Worm (Caenorhabditis elegans) whole organism, L4 larva: ENCODE measurements around the gene F35D2.6.
A peak's percentile ranks its signal among the peaks of the same experiment; 100 is the strongest.

Source experiments
- F10B5.3 ChIP-seq: sonication (generic microtip); optimal IDR thresholded peaks from 2 replicates; lab custom pipeline; 2016; ENCODE audit warnings: mild to moderate bottlenecking, missing genetic modification characterization, missing compliant biosample characterization
- F26F4.8 ChIP-seq: fragments of 200-800 bp; sonication (Bioruptor generic); conservative IDR thresholded peaks from 2 replicates; pipeline ENCODE4 v1.3.6; 2022; ENCODE audit warnings: missing genetic modification characterization, missing compliant biosample characterization
- R02D3.7 ChIP-seq: fragments of 150-350 bp; sonication (generic microtip); optimal IDR thresholded peaks from 3 replicates; lab custom pipeline; 2014; ENCODE audit warnings: missing biosample characterization, missing genetic modification characterization
- T20F7.1 ChIP-seq: fragments of 200-800 bp; sonication (Bioruptor generic); optimal IDR thresholded peaks from 2 replicates; lab custom pipeline; 2018; ENCODE audit warnings: mild to moderate bottlenecking, missing genetic modification characterization, missing compliant biosample characterization
- Y48G9A.11 ChIP-seq: fragments of 200-800 bp; sonication (Bioruptor generic); IDR thresholded peaks from 2 replicates; pipeline ENCODE4 v1.3.6; 2022; ENCODE audit warnings: missing genetic modification reagents, missing genetic modification characterization, missing compliant biosample characterization
- Y75B8A.6 ChIP-seq: fragments of 200-800 bp; sonication (Bioruptor generic); IDR thresholded peaks from 2 replicates; pipeline ENCODE4 v1.3.6; 2022; ENCODE audit warnings: missing genetic modification reagents, missing genetic modification characterization, missing compliant biosample characterization
- ZK546.5 ChIP-seq, 2 experiments: sonication (generic microtip); optimal IDR thresholded peaks; 2 replicates each; lab custom pipeline; 2017; ENCODE audit warnings: missing biosample characterization in 2 of 2, missing genetic modification characterization in 2 of 2
- aha-1 ChIP-seq: fragments of 150-350 bp; peaks from one replicate; lab custom pipeline; 2014; ENCODE audit warnings: missing biosample characterization, missing genetic modification characterization
- ama-1 ChIP-seq: fragments of 150-350 bp; optimal IDR thresholded peaks from 2 replicates; lab custom pipeline; 2014; ENCODE audit warnings: inconsistent platforms, mixed read lengths
- ceh-44 ChIP-seq: fragments of 200-800 bp; sonication (Bioruptor generic); IDR thresholded peaks from 2 replicates; pipeline ENCODE4 v1.3.6; 2022; ENCODE audit warnings: missing genetic modification reagents, missing genetic modification characterization, missing compliant biosample characterization
- ctbp-1 ChIP-seq: fragments of 200-800 bp; sonication (Bioruptor generic); IDR thresholded peaks from 2 replicates; pipeline ENCODE4 v1.3.6; 2022; ENCODE audit warnings: missing genetic modification reagents, missing genetic modification characterization, missing compliant biosample characterization
- daf-19 ChIP-seq: fragments of 200-800 bp; sonication (Bioruptor generic); conservative IDR thresholded peaks from 2 replicates; pipeline ENCODE4 v1.3.6; 2022; ENCODE audit warnings: missing genetic modification characterization, missing compliant biosample characterization
- dmd-8 ChIP-seq: fragments of 200-800 bp; sonication (Bioruptor generic); IDR thresholded peaks from 2 replicates; pipeline ENCODE4 v1.3.6; 2022; ENCODE audit warnings: missing genetic modification characterization, missing compliant biosample characterization
- dve-1 ChIP-seq: sonication (generic microtip); optimal IDR thresholded peaks from 2 replicates; lab custom pipeline; 2017; ENCODE audit warnings: antibody characterized with exemption, mild to moderate bottlenecking, missing genetic modification characterization, missing compliant biosample characterization; ENCODE audit not compliant: insufficient read depth
- fkh-10 ChIP-seq: fragments of 150-350 bp; optimal IDR thresholded peaks from 2 replicates; lab custom pipeline; 2014; ENCODE audit warnings: missing biosample characterization, missing genetic modification reagents, missing genetic modification characterization
- hlh-30 ChIP-seq: sonication (generic microtip); optimal IDR thresholded peaks from 2 replicates; lab custom pipeline; 2017; ENCODE audit warnings: antibody characterized with exemption, mild to moderate bottlenecking, missing genetic modification characterization, missing compliant biosample characterization; ENCODE audit not compliant: insufficient read depth
- jun-1 ChIP-seq: fragments of 150-350 bp; optimal IDR thresholded peaks from 2 replicates; lab custom pipeline; 2014; ENCODE audit warnings: missing biosample characterization, missing genetic modification reagents, missing genetic modification characterization
- madf-5 ChIP-seq, 2 experiments: fragments of 200-800 bp; sonication (Bioruptor generic); IDR thresholded peaks; 2 replicates each; pipeline ENCODE4 v1.3.6; 2022; ENCODE audit warnings: missing compliant biosample characterization in 2 of 2, missing genetic modification characterization in 2 of 2
- nhr-25 ChIP-seq: sonication (generic microtip); optimal IDR thresholded peaks from 2 replicates; lab custom pipeline; 2017; ENCODE audit warnings: missing genetic modification characterization, mild to moderate bottlenecking, missing compliant biosample characterization, antibody characterized with exemption, moderate library complexity, borderline replicate concordance; ENCODE audit not compliant: insufficient read depth
- nhr-76 ChIP-seq: fragments of 150-350 bp; optimal IDR thresholded peaks from 2 replicates; lab custom pipeline; 2014; ENCODE audit warnings: missing biosample characterization, missing genetic modification characterization
- saeg-2 ChIP-seq: fragments of 200-800 bp; sonication (Bioruptor generic); IDR thresholded peaks from 2 replicates; pipeline ENCODE4 v1.3.6; 2022; ENCODE audit warnings: missing genetic modification reagents, missing genetic modification characterization, missing compliant biosample characterization
- snpc-1.2 ChIP-seq: fragments of 200-800 bp; sonication (Bioruptor generic); IDR thresholded peaks from 2 replicates; pipeline ENCODE4 v1.3.6; 2022; ENCODE audit warnings: missing genetic modification reagents, missing genetic modification characterization, missing compliant biosample characterization
- spr-3 ChIP-seq: fragments of 200-800 bp; sonication (Bioruptor generic); optimal IDR thresholded peaks from 2 replicates; lab custom pipeline; 2018; ENCODE audit warnings: mild to moderate bottlenecking, missing genetic modification characterization, missing compliant biosample characterization
- unc-39 ChIP-seq: sonication (generic microtip); optimal IDR thresholded peaks from 2 replicates; lab custom pipeline; 2017; ENCODE audit warnings: missing biosample characterization, missing genetic modification characterization
- unc-62 ChIP-seq, 3 experiments: fragments of 150-350 bp in 1 of 3; sonication (generic microtip); optimal IDR thresholded peaks in 2 of 3; peaks in 1 of 3; 1 replicate in 1 of 3; 2 replicates in 2 of 3; lab custom pipeline; 2014 to 2017; ENCODE audit warnings: missing biosample characterization in 3 of 3, missing genetic modification characterization in 3 of 3, missing genetic modification reagents in 3 of 3, missing genotype in 1 of 3
- vab-7 ChIP-seq: fragments of 200-800 bp; sonication (Bioruptor generic); IDR thresholded peaks from 2 replicates; pipeline ENCODE4 v1.3.6; 2022; ENCODE audit warnings: missing genetic modification reagents, missing genetic modification characterization, missing compliant biosample characterization
- ztf-7 ChIP-seq: fragments of 150-350 bp; optimal IDR thresholded peaks from 2 replicates; lab custom pipeline; 2014; ENCODE audit warnings: missing biosample characterization, missing genetic modification characterization

F35D2.6 gene

DNA sequence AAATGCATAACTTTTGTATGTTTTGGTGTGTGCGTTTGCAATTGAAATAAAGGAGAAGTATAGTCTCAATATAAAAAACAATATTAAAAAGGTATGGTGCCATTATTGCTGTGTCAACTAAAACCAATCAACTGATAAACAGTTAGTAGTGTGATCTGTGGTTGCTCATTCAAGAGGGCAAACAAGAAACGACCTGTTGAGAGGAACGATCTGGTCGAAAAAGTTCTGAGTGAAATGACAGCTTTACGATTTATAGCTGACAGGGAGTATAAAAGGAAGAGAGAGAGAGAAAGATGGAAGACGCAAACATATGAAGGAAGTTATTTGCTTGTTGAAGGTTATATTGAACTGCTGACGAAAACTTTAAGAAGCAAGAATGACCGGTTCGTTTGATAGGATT, 19.5 kb upstream of the F35D2.6 start (continued):
- TF ChIP-seq dmd-8 (GFP tag; lab: Robert Waterston, UW) (no peak), unc-62 (GFP tag; optimal IDR thresholded peaks at IDR 0.05 in 1 of 2; lab: Kevin White, UChicago) (peak in 1 of 2 experiments; percentile 94), unc-62 (tag; optimal IDR thresholded peaks at IDR 0.05; lab: Kevin White, UChicago) (no peak)
- TF ChIP-seq, all 104 proteins: peak for 10

- peak; percentile 92 for TF ChIP-seq fkh-10 (GFP tag; lab: Kevin White, UChicago)
- TF ChIP-seq R02D3.7 (tag; lab: Kevin White, UChicago): no peak
- TF ChIP-seq, all 104 proteins: peak for 1
Measured at ce11 chrII:7558864-7559263, 18.6 kb upstream of the F35D2.6 start.

DNA sequence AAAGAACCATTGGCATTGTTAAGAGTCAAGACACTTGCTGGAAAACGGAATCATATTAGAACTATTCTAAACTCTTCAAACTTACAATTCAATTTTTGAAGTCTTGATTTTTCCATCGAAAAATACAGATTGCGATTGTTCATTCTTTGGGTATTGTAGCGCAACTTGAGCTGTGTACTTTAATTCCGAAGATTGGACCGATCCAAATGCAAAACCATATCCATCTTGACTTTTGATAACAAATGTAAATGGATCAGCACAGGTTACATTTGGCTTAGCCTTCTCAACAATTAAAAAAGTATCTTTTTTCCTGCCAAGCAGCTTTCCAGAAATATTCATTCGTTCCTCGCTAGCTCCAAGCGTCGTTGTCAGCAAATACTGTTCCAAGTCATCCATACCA, 16.7 kb upstream of the F35D2.6 start:
- TF ChIP-seq madf-5 (GFP tag; IDR thresholded peaks at IDR 0.05; lab: Robert Waterston, UW) (no peak), dve-1 (tag; lab: Kevin White, UChicago) (no peak), unc-62 (GFP tag; optimal IDR thresholded peaks at IDR 0.05 in 1 of 2; lab: Kevin White, UChicago) (peak in 1 of 2 experiments; percentile 96), unc-62 (tag; optimal IDR thresholded peaks at IDR 0.05; lab: Kevin White, UChicago) (no peak), ctbp-1 (GFP tag; lab: Robert Waterston, UW) (no peak)

DNA sequence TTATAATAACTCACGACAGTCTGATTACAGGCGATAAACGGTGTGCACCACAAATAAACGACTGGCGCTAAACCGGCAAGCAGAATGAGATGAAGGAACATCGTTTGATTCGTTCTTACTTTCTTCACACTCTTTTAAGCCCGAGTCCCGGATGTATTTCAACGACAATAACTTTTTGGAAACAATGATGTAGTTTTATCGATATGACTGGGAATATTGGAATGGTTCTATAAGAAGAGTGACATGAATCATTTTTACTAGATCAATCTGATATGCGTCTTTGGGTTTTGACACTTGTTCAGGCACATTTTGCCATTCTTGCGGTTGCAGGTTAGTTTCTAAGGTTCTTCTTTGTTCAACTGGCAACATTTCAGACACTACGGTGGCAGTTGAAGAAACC, 16.0 kb upstream of the F35D2.6 start, which contains the start of the genes ZK1290.11 and ZK1290.1:
Gene ZK1290.11 (minus strand): TSS at position 101 of the 400 bp plus-strand sequence.
Gene ZK1290.1 (plus strand): TSS at position 271 of the 400 bp plus-strand sequence.
- TF ChIP-seq vab-7 (GFP tag; lab: Robert Waterston, UW) (no peak), saeg-2 (GFP tag; lab: Robert Waterston, UW) (no peak), spr-3 (GFP tag; lab: Kevin White, UChicago) (no peak), Y48G9A.11 (no peak), unc-62 (GFP tag; optimal IDR thresholded peaks at IDR 0.05 in 1 of 2; lab: Kevin White, UChicago) (no peak), unc-62 (tag; optimal IDR thresholded peaks at IDR 0.05; lab: Kevin White, UChicago) (no peak), nhr-76 (tag; lab: Kevin White, UChicago) (no peak), nhr-25 (tag; lab: Kevin White, UChicago) (no peak)

DNA sequence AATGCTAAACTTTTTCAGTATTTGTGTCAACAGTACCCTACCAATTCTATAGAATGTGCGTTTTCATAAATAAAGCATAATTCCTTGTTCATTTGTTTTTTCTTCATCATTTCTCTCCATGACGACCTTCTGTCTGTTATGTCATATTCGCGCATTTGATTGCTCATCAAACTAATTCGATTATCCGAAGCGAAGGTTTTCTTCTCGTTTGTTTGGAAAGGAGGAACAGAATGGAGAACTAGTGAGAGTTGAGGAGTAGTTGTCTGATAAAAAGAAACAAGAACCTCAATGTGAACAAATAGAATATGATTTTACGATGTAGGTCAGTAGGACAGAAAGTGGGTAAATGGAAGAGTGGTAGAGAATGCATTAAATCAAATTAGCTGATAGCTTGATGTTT, 14.9 kb upstream of the F35D2.6 start:
- TF ChIP-seq ztf-7 (tag; lab: Kevin White, UChicago) (no peak), F10B5.3 (tag; lab: Kevin White, UChicago) (no peak), unc-39 (no peak), jun-1 (tag; lab: Kevin White, UChicago) (no peak), unc-62 (GFP tag; optimal IDR thresholded peaks at IDR 0.05 in 1 of 2; lab: Kevin White, UChicago) (peak in 1 of 2 experiments; percentile 87), unc-62 (tag; optimal IDR thresholded peaks at IDR 0.05; lab: Kevin White, UChicago) (no peak)

ce11 chrII:7570305-7570704, 7.2 kb upstream of the F35D2.6 start, which contains the start of gene F35D2.3:
TSS of gene F35D2.3 (plus strand) at chrII:7570605.
- no peak for TF ChIP-seq snpc-1.2 (GFP tag; lab: Robert Waterston, UW)
- TF ChIP-seq ZK546.5 (tag; optimal IDR thresholded peaks at IDR 0.05; lab: Kevin White, UChicago): no peak
- no peak for TF ChIP-seq daf-19
- no peak for TF ChIP-seq T20F7.1 (GFP tag; lab: Kevin White, UChicago)
- TF ChIP-seq R02D3.7 (tag; lab: Kevin White, UChicago): no peak
- TF ChIP-seq Y75B8A.6 (GFP tag; lab: Robert Waterston, UW): no peak

DNA sequence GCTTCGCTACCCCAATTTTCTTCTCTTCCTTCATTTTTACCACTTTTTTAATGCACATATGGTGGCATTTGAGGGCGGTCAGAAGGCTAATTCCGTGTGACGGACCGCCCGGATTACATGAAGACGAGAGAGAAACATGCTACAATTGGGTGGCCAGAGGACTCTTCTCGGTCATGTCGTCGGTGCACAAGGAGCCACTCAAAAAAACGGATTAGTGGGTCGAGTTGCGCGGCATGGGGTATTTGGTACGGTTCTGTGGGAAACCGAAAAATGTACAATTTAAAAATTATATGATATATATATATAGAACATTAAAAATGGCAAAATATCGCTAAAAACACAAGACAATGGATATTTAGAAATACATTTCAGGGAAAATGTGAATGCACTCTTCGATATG, 6.7 kb upstream of the F35D2.6 start:
- TF ChIP-seq ceh-44 (GFP tag; lab: Robert Waterston, UW) (no peak), madf-5 (GFP tag; IDR thresholded peaks at IDR 0.05; lab: Robert Waterston, UW) (0 out of 4 replicates have a peak, but pooled peaks of 1 of the 2 experiments have one; percentile 13)

DNA sequence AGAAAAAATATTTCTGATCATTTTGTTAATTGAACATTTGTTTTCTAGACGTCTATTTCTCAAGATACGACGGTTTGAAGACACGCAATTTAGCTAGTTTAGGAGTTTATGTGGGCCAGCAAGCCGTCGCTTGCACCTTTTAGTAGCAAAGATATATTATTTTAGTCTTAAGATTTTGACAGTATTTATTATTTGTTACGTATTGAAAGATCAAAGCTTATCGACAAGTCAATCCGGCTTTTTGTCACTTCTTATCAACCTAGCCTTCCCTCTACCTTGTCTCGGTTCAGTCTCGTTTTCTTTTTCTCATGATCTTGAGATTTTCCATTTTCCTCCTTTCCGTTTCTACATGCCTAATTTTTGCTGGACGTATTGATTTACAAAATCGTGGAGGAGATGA, 3.4 kb upstream of the F35D2.6 start, which contains the start of gene F35D2.2:
Gene F35D2.2 (plus strand): TSS at position 301 of the 400 bp plus-strand sequence.
- TF ChIP-seq aha-1 (tag; lab: Kevin White, UChicago) (peak; percentile 53), F26F4.8 (GFP tag; lab: Robert Waterston, UW) (no peak), ama-1 (lab: Kevin White, UChicago) (no peak), unc-62 (GFP tag; optimal IDR thresholded peaks at IDR 0.05 in 1 of 2; lab: Kevin White, UChicago) (no peak), unc-62 (tag; optimal IDR thresholded peaks at IDR 0.05; lab: Kevin White, UChicago) (no peak), ZK546.5 (tag; optimal IDR thresholded peaks at IDR 0.05; lab: Kevin White, UChicago) (no peak), hlh-30 (tag; lab: Kevin White, UChicago) (no peak)
- TF ChIP-seq, all 104 proteins: peak for 1
